Fruit fly (Drosophila melanogaster) whole organism, adult: ENCODE data around the gene mRpL32.

Experiments
- CG5204 ChIP-seq: fragments of 200-800 bp; sonication (Bioruptor generic); optimal IDR thresholded peaks from 2 replicates; lab custom pipeline; 2016; ENCODE audit warnings: missing biosample characterization, missing genetic modification characterization
- Clk ChIP-seq: fragments of 200-800 bp; sonication (Bioruptor generic); optimal IDR thresholded peaks from 2 replicates; lab custom pipeline; 2017; ENCODE audit warnings: missing biosample characterization, missing genetic modification characterization
- bab1 ChIP-seq: fragments of 200-800 bp; sonication (Bioruptor generic); optimal IDR thresholded peaks from 3 replicates; lab custom pipeline; 2019; ENCODE audit warnings: missing biosample characterization, mild to moderate bottlenecking, missing genetic modification characterization, moderate library complexity
- cnc ChIP-seq, 2 experiments: fragments of >200 bp; optimal IDR thresholded peaks; 2 replicates each; lab custom pipeline; 2017
- pad ChIP-seq: fragments of 200-800 bp; sonication (Bioruptor generic); optimal IDR thresholded peaks from 3 replicates; lab custom pipeline; 2017; ENCODE audit warnings: missing biosample characterization, missing genetic modification characterization, mild to moderate bottlenecking, moderate library complexity, missing genetic modification reagents

DNA sequence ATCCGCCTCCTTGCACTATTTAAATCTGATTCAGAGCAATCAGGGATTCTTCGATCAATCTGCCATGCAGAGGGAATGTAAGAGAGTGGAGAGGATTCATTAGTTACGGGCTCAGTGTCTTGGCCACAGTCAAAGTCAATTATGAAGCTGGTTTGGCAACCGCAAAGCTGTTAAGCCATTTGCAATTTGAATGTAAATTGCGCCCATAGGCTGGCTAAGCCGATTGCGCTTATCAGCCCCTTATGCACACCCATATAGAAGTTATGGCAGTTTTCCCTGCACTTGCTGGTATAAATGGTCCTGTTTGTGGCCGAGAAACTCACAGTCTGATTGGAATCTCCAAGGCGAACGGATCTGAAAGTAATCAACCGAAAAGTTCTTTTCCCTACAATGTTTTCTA, 9.6 kb downstream of the mRpL32 start, which contains the start of gene CAH5:
- TF ChIP-seq pad (GFP tag; lab: Kevin White, UChicago) (no peak), Clk (GFP tag; lab: Kevin White, UChicago) (no peak), bab1 (no peak), CG5204 (GFP tag; lab: Kevin White, UChicago) (no peak), cnc (optimal IDR thresholded peaks at IDR 0.05; lab: Kevin White, UChicago) (no peak)
